Worm (Caenorhabditis elegans): ENCODE data around the gene ncx-2.

ncx-2 gene

DNA sequence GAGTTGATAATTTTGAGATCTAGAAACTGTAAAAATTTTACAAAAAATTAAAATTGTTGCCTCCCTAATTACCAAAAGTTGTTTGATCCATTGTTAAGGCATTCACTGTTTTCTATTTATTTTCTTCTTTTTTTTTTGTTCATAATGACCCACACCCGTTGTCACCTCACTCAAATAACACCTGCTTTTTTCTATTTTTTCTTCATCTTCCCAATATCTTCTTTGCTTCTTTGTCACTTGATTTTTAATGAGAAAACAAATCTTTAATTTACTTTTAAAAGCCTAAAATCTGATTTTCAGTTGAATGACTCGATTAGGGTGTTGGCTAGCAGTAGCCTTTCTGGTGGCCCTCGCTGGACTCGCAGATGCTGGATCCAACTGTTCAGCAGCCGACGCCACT is at the start of gene ncx-2:
Gene ncx-2 (plus strand): TSS at position 301 of the 400 bp plus-strand sequence.
- no peak for TF ChIP-seq unc-62 (GFP tag; optimal IDR thresholded peaks at IDR 0.05)

DNA sequence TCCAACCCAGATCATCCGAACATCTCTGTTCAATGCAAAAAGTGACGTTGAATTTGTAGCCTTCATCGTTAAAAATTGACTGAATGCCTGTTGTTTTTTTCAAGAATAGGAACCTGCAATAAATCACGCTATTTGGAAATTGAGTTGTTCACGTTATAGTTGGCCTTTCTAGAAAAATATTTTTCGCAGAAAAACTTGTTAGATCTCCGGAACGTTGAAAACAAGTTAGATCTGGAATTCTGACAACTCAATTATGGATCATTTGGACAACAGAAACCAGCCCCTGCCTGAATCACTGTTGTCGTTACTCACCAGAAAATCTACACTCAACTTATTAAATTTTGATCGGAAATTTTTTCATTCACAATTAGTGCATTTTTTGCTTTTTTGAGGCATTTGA is 46.1 kb upstream of the ncx-2 start, which contains the start of gene srt-67:
Gene srt-67 (minus strand): TSS at position 101 of the 400 bp plus-strand sequence.
- TF ChIP-seq unc-62 (GFP tag; optimal IDR thresholded peaks at IDR 0.05), result no peak

DNA sequence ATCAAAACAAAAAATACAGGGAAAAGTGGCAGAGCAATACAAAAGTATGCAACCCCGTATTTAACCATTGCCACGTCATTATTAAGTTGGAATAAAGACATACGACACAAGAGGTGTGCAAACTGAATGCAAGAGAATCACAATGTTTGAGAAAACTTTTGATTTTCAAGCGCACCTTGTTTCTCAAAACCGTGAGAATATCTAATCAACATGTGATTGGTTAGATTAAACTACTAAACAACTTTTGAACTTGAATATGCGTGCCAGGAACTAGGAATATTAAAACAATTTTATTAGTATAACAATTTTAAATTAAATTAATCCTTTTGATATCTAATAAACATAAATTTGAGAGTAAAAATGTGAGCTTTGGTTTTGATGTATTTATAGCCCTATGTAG is 44.0 kb upstream of the ncx-2 start, which contains the start of gene srt-70:
Gene srt-70 (minus strand): TSS at position 101 of the 400 bp plus-strand sequence.
- TF ChIP-seq unc-62 (GFP tag; optimal IDR thresholded peaks at IDR 0.05), result no peak

- no peak for TF ChIP-seq unc-62 (GFP tag; optimal IDR thresholded peaks at IDR 0.05)
Measured at ce11 chrV:5262999-5263398, 40.5 kb upstream of the ncx-2 start, which contains the start of gene cest-30. cest-30 (minus strand) TSS chrV:5263099.

ce11 chrV:5265581-5265980 is 37.9 kb upstream of the ncx-2 start, which contains the start of the genes srt-69 and B0238.12:
srt-69 (minus strand) TSS chrV:5265681.
B0238.12 (plus strand) TSS chrV:5265844.
- TF ChIP-seq unc-62 (GFP tag; optimal IDR thresholded peaks at IDR 0.05), result no peak

- no peak for TF ChIP-seq unc-62 (GFP tag; optimal IDR thresholded peaks at IDR 0.05)
Measured at ce11 chrV:5269024-5269535, 34.4 kb upstream of the ncx-2 start, which contains the start of gene penr-1. penr-1 (plus strand) TSS chrV:5269485.

DNA sequence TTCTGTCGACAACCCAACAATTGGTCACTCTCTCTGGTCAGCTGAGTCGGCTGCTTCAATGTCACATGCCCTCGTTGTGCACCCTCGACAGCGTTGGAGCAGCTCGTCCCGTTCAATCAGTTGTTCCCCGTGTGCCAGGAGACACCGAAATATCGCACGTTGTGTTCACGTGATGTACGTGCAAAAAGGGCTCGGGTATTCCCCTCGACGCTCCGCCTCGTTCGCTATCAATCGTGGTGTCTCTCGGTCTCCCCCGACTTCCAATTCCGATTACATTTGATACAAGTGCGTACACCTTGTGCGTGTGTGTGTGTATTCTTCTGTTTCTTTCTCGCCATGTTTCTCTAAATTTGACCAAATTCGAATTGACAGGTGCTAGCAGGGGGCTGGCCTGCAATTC is 32.0 kb upstream of the ncx-2 start:
- TF ChIP-seq unc-62 (GFP tag; optimal IDR thresholded peaks at IDR 0.05), result no peak

- TF ChIP-seq unc-62 (GFP tag; optimal IDR thresholded peaks at IDR 0.05), result no peak
Measured at ce11 chrV:5272034-5272433, 31.5 kb upstream of the ncx-2 start.

DNA sequence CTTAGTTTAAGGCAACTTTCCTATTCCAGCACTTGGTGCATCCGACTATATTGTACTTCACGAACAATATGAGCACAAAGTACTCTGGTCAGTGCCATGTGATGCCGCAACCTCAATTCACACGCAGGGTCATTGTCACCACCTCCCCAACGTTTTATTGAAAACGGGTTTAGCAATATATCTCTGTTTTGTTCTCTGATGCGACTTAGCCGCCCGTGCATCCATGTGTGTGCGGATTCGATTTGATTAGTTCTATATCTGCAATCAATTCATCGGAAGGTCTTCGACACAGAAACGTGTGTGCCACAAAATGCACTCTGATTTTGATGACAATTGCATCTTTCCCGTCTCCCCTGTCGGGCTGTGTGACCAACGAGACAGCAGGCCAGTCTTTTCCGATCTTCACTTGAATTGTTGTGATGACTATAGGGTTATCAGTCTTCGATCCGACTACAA is 30.8 kb upstream of the ncx-2 start:
- TF ChIP-seq unc-62 (GFP tag; optimal IDR thresholded peaks at IDR 0.05), result no peak

DNA sequence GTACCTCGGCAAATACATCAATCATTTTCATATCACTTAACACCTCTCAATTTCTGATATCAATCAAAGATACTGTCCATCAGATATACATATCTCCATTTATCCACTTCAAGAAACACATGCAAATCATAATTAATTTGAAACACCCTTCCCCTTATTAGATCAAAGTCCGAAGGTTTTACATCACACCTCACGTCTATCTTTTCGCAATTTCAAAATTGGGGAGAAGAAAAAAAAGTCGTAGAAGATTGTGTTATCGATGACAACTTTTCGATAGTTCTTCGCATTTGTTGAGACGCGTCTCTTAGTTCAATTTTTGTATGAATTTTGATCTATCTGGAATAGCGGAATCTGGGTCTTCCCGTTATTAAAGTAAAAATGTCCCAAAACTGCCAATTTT is 30.2 kb upstream of the ncx-2 start:
- no peak for TF ChIP-seq unc-62 (GFP tag; optimal IDR thresholded peaks at IDR 0.05)

- TF ChIP-seq unc-62 (GFP tag; optimal IDR thresholded peaks at IDR 0.05), result no peak
Measured at ce11 chrV:5273770-5274169, 29.7 kb upstream of the ncx-2 start, which contains the start of gene natc-2. natc-2 (plus strand) TSS chrV:5274070.

ce11 chrV:5274974-5275373 is 28.5 kb upstream of the ncx-2 start:
- no peak for TF ChIP-seq unc-62 (GFP tag; optimal IDR thresholded peaks at IDR 0.05)

DNA sequence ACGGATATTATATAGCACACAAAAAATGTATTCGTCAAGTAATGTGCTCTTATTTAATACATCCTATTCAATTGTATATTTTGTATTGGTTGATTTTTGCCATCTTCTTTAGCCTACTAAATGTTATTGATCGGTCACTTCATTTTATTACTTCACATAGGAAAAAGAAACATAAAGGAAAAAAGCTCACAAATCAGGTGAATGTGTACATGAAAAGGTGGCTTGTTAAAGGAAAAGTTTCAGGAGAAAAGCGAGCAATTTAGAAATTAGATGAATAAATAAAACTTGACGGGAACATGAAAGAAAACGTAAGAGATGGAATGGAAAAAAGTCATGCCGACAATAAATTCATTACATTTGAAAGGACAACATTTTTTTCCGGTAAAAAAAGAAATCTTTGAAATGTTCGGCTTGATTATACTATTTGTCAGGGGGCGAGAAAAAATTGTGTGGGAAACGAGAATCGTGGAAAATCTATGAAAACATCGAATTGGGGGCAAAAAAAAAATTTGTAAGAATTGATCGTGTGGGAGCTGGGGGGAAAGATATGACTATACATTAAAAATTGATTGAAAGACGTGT is 28.0 kb upstream of the ncx-2 start:
- no peak for TF ChIP-seq unc-62 (GFP tag; optimal IDR thresholded peaks at IDR 0.05)

DNA sequence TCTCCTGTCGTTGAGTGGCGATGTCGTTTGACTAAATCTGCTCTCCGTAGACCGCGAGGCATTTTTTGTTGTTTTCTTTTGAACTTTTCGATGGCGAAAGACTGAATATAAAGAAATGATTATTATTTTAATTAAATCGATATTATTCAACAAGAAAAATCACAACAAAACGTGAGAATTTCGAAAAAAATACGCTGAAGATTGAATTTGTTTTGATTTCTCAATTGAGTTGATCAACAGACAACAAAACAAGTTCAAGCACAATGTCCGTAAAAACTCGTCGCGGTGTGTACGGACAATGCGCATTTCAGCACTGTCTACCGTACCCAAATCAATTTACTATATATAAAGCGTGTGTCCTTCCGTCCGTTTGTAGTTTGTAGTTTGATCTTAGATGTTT is 25.5 kb upstream of the ncx-2 start, which contains the start of gene B0238.9:
Gene B0238.9 (minus strand): TSS at position 101 of the 400 bp plus-strand sequence.
- TF ChIP-seq unc-62 (GFP tag; optimal IDR thresholded peaks at IDR 0.05), result no peak

DNA sequence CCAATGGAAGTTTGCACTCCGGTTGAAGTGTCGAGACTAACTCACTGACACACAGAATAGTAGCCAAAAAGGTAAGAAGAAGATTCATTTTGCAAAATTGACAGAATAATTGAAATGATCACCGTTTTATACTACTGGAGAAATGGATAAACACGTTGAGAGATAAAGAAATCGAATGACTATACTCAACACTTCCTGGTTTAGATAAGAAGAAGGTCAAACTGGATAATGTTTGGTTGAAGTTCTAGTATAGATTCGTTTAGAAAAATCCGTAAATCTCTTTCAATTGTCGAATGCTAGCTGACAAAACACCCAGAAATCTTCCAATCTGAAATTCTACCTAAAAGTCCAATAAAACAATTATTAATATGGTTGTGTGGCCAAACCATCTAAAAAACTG is 16.2 kb upstream of the ncx-2 start, which contains the start of gene Y49G5A.1:
Gene Y49G5A.1 (minus strand): TSS at position 101 of the 400 bp plus-strand sequence.
- TF ChIP-seq unc-62 (GFP tag; optimal IDR thresholded peaks at IDR 0.05), result no peak

ce11 chrV:5288676-5289075 is 14.8 kb upstream of the ncx-2 start:
- TF ChIP-seq unc-62 (GFP tag; optimal IDR thresholded peaks at IDR 0.05), result no peak

DNA sequence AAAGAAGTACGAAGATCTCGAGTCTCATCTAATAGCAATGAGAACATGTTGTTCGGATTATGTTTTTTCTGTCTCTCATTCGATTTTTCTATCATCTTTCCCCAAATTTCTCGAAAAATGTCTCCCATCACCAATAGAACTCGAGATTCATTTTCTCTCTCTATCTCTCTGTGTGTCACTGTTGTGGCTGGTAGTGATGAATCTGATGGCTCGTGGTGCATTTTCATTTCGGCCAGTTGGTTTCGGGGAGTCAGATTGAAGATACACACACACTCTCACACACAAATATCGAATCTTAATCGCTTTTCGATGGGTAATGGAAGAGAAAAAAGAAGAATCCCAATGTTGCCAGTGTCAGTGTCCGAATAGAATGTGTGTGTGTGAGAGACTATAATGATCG is 7.5 kb upstream of the ncx-2 start:
- no peak for TF ChIP-seq unc-62 (GFP tag; optimal IDR thresholded peaks at IDR 0.05)

All from whole organism, dauer.